Fruit fly (Drosophila melanogaster) whole organism: ENCODE data around the gene CG46464.

ENCODE experiments used
- Dll ChIP-seq: fragments of >200 bp; optimal IDR thresholded peaks from 2 replicates; lab custom pipeline; 2017
- EcR ChIP-seq, 2 experiments: fragments of >200 bp; optimal IDR thresholded peaks; 2 replicates each; lab custom pipeline; 2017; ENCODE audit warnings: missing biosample characterization in 2 of 2, missing genetic modification characterization in 2 of 2, missing genetic modification reagents in 2 of 2
- psq ChIP-seq: fragments of >200 bp; optimal IDR thresholded peaks from 2 replicates; lab custom pipeline; 2017
- usp ChIP-seq: fragments of >200 bp; optimal IDR thresholded peaks from 2 replicates; lab custom pipeline; 2017; ENCODE audit warnings: missing biosample characterization, missing genetic modification characterization, mixed read lengths

- TF ChIP-seq EcR (GFP tag; optimal IDR thresholded peaks at IDR 0.05; lab: Kevin White, UChicago) (no peak), Dll (lab: Kevin White, UChicago) (no peak), psq (no peak), usp (no peak)
Measured at dm6 chrX:17489853-17490252, 46.1 kb upstream of the CG46464 start.
